Fruit fly (Drosophila melanogaster): ENCODE measurements around the gene Adk2.

The Adk2 gene

dm6 chr3L:13017803-13018324, 4.6 kb downstream of the Adk2 start, which contains the start of the genes mRpL20 and Icmt (continued):
- TF ChIP-seq dan (GFP tag; IDR thresholded peaks at IDR 0.05) = peak; percentile 80
- peak; percentile 83 for TF ChIP-seq Sox100B (GFP tag; optimal IDR thresholded peaks at IDR 0.05)
- peak; percentile 99 for TF ChIP-seq Ptx1 (GFP tag; IDR thresholded peaks at IDR 0.05)
- TF ChIP-seq CG32767 (GFP tag; IDR thresholded peaks at IDR 0.05) = peak; percentile 96
- peak; percentile 23 for TF ChIP-seq ac (GFP tag; optimal IDR thresholded peaks at IDR 0.05)
- TF ChIP-seq Dref (GFP tag; IDR thresholded peaks at IDR 0.05) = peak; percentile 66
- peak; percentile 40 for TF ChIP-seq Dp (GFP tag; optimal IDR thresholded peaks at IDR 0.05)
- peak; percentile 80 for TF ChIP-seq tna (GFP tag; IDR thresholded peaks at IDR 0.05; ENCODE audit: partially characterized antibody)
- TF ChIP-seq CG8765 (GFP tag; IDR thresholded peaks at IDR 0.05) = peak; percentile 92
- peak; percentile 96 for TF ChIP-seq Ssrp (tag; optimal IDR thresholded peaks at IDR 0.05)
- peak; percentile 87 for TF ChIP-seq ATbp (GFP tag; optimal IDR thresholded peaks at IDR 0.05)
- peak; percentile 91 for TF ChIP-seq CG17359 (tag; optimal IDR thresholded peaks at IDR 0.05)
- TF ChIP-seq phol (tag; optimal IDR thresholded peaks at IDR 0.05) = peak; percentile 88
- TF ChIP-seq al (GFP tag; IDR thresholded peaks at IDR 0.05) = peak; percentile 95
- no peak for TF ChIP-seq her (GFP tag; optimal IDR thresholded peaks at IDR 0.05)
- peak; percentile 88 for TF ChIP-seq CG12942 (GFP tag; optimal IDR thresholded peaks at IDR 0.05)
- TF ChIP-seq Myb (GFP tag; optimal IDR thresholded peaks at IDR 0.05) = no peak
- TF ChIP-seq Atf3 (GFP tag; optimal IDR thresholded peaks at IDR 0.05) = peak; percentile 10
- TF ChIP-seq grau (tag; optimal IDR thresholded peaks at IDR 0.05) = peak; percentile 100
- peak; percentile 60 for TF ChIP-seq trh (GFP tag; optimal IDR thresholded peaks at IDR 0.05)
- peak; percentile 86; the same call in 2 of the 4 replicates for TF ChIP-seq chinmo (GFP tag; IDR thresholded peaks at IDR 0.05; ENCODE audit: partially characterized antibody)
- no peak for TF ChIP-seq HmgD (GFP tag; optimal IDR thresholded peaks at IDR 0.05)
- peak; percentile 93 for TF ChIP-seq bcd (GFP tag; optimal IDR thresholded peaks at IDR 0.05)
- peak; percentile 96 for TF ChIP-seq CG11247 (GFP tag; IDR thresholded peaks at IDR 0.05)
- peak; percentile 73 for TF ChIP-seq CG6765 (GFP tag; optimal IDR thresholded peaks at IDR 0.05)
- peak; percentile 85 for TF ChIP-seq CG13894 (tag; optimal IDR thresholded peaks at IDR 0.05)
- TF ChIP-seq jing (GFP tag; optimal IDR thresholded peaks at IDR 0.05) = peak; percentile 82
- peak in 1 of 2 experiments; percentile 90 for TF ChIP-seq Eip74EF (GFP tag; optimal IDR thresholded peaks at IDR 0.05)
- peak; percentile 92 for TF ChIP-seq sisA (GFP tag; IDR thresholded peaks at IDR 0.05)
- TF ChIP-seq CG17829 (tag; optimal IDR thresholded peaks at IDR 0.05) = peak; percentile 92
- TF ChIP-seq pita (GFP tag; optimal IDR thresholded peaks at IDR 0.05) = no peak
- peak; percentile 86 for TF ChIP-seq caup (GFP tag; optimal IDR thresholded peaks at IDR 0.05; ENCODE audit: severe bottlenecking)
- peak; percentile 54 for TF ChIP-seq CG4617 (GFP tag; optimal IDR thresholded peaks at IDR 0.05; ENCODE audit: borderline replicate concordance)
- TF ChIP-seq Xbp1 (GFP tag; optimal IDR thresholded peaks at IDR 0.05) = peak; percentile 93
- TF ChIP-seq CG4404 (GFP tag; IDR thresholded peaks at IDR 0.05) = peak; percentile 89
- TF ChIP-seq zf30C (GFP tag; optimal IDR thresholded peaks at IDR 0.05) = no peak
- peak; percentile 93 for TF ChIP-seq peb (GFP tag; IDR thresholded peaks at IDR 0.05)
- peak; percentile 52 for TF ChIP-seq CG6654 (GFP tag; optimal IDR thresholded peaks at IDR 0.05)
- no peak for TF ChIP-seq pfk (GFP tag; optimal IDR thresholded peaks at IDR 0.05)
- no peak for TF ChIP-seq kni (GFP tag; optimal IDR thresholded peaks at IDR 0.05)
- TF ChIP-seq Hr3 (GFP tag; optimal IDR thresholded peaks at IDR 0.05) = peak; percentile 94
- TF ChIP-seq CG14710 (tag; optimal IDR thresholded peaks at IDR 0.05) = peak; percentile 80
- TF ChIP-seq fd96Cb (tag; optimal IDR thresholded peaks at IDR 0.05) = peak; percentile 87
- TF ChIP-seq Ets65A (GFP tag) = no peak
- TF ChIP-seq corto (GFP tag; optimal IDR thresholded peaks at IDR 0.05) = peak; percentile 52
- peak; percentile 93 for TF ChIP-seq wor (GFP tag; IDR thresholded peaks at IDR 0.05)
- TF ChIP-seq CG5245 (GFP tag; optimal IDR thresholded peaks at IDR 0.05) = peak; percentile 40
- TF ChIP-seq CG10321 (GFP tag; IDR thresholded peaks at IDR 0.05) = peak; percentile 74
- no peak for TF ChIP-seq Mes4 (GFP tag; optimal IDR thresholded peaks at IDR 0.05)
- no peak for TF ChIP-seq CG1792 (GFP tag; optimal IDR thresholded peaks at IDR 0.05)
